Worm (Caenorhabditis elegans) whole organism, mixed stage, embryonic: Measurements from ENCODE around the gene C16C8.16.

ENCODE experiments used
- M03D4.4 ChIP-seq: sonication (generic microtip); optimal IDR thresholded peaks from 2 replicates; lab custom pipeline; 2017; ENCODE audit warnings: mild to moderate bottlenecking, missing genetic modification characterization, missing compliant biosample characterization
- bed-3 ChIP-seq: fragments of 200-800 bp; sonication (Bioruptor generic); optimal IDR thresholded peaks from 3 replicates; lab custom pipeline; 2018; ENCODE audit warnings: mild to moderate bottlenecking, missing genetic modification characterization, moderate library complexity, missing compliant biosample characterization
- blmp-1 ChIP-seq: fragments of 150-350 bp; optimal IDR thresholded peaks from 2 replicates; lab custom pipeline; 2014; ENCODE audit warnings: missing biosample characterization, missing genetic modification characterization
- ceh-39 ChIP-seq: fragments of 150-350 bp; optimal IDR thresholded peaks from 2 replicates; lab custom pipeline; 2014; ENCODE audit warnings: missing biosample characterization, missing genetic modification characterization
- ceh-83 ChIP-seq: fragments of 200-800 bp; sonication (Bioruptor generic); optimal IDR thresholded peaks from 2 replicates; lab custom pipeline; 2018; ENCODE audit warnings: mild to moderate bottlenecking, missing genetic modification characterization, missing compliant biosample characterization
- cnd-1 ChIP-seq: fragments of 200-800 bp; sonication (Bioruptor generic); optimal IDR thresholded peaks from 2 replicates; lab custom pipeline; 2018; ENCODE audit warnings: mild to moderate bottlenecking, missing genetic modification characterization, missing compliant biosample characterization
- drap-1 ChIP-seq: fragments of 200-800 bp; sonication (Bioruptor generic); optimal IDR thresholded peaks from 3 replicates; lab custom pipeline; 2018; ENCODE audit warnings: mild to moderate bottlenecking, missing genetic modification characterization, missing compliant biosample characterization
- elt-1 ChIP-seq: sonication (generic microtip); optimal IDR thresholded peaks from 2 replicates; lab custom pipeline; 2017; ENCODE audit warnings: missing genetic modification characterization, mild to moderate bottlenecking, missing compliant biosample characterization, antibody characterized with exemption, moderate library complexity, borderline replicate concordance; ENCODE audit not compliant: insufficient read depth
- elt-3 ChIP-seq: fragments of 150-350 bp; optimal IDR thresholded peaks from 2 replicates; lab custom pipeline; 2014; ENCODE audit warnings: missing biosample characterization, missing genetic modification characterization
- flh-1 ChIP-seq: fragments of 200-800 bp; sonication (Bioruptor generic); optimal IDR thresholded peaks from 2 replicates; lab custom pipeline; 2018; ENCODE audit warnings: mild to moderate bottlenecking, missing genetic modification characterization, moderate library complexity, missing compliant biosample characterization
- ham-2 ChIP-seq: fragments of 200-800 bp; sonication (Bioruptor generic); optimal IDR thresholded peaks from 2 replicates; lab custom pipeline; 2018; ENCODE audit warnings: mild to moderate bottlenecking, missing genetic modification characterization, missing compliant biosample characterization
- hlh-1 ChIP-seq: fragments of 150-350 bp; optimal IDR thresholded peaks from 2 replicates; lab custom pipeline; 2014; ENCODE audit warnings: missing biosample characterization, missing genetic modification reagents, missing genetic modification characterization
- lin-13 ChIP-seq: fragments of 150-350 bp; optimal IDR thresholded peaks from 2 replicates; lab custom pipeline; 2014; ENCODE audit warnings: missing biosample characterization, missing genetic modification characterization
- lin-32 ChIP-seq: fragments of 200-800 bp; sonication (Bioruptor generic); optimal IDR thresholded peaks from 2 replicates; lab custom pipeline; 2018; ENCODE audit warnings: mild to moderate bottlenecking, missing genetic modification characterization, missing compliant biosample characterization
- lsy-2 ChIP-seq: fragments of 150-350 bp; optimal IDR thresholded peaks from 2 replicates; lab custom pipeline; 2014; ENCODE audit warnings: missing biosample characterization, missing genetic modification characterization
- mab-5 ChIP-seq: fragments of 150-350 bp; optimal IDR thresholded peaks from 2 replicates; lab custom pipeline; 2014; ENCODE audit warnings: missing biosample characterization, missing genetic modification characterization
- mep-1 ChIP-seq: fragments of 150-350 bp; optimal IDR thresholded peaks from 2 replicates; lab custom pipeline; 2017; ENCODE audit warnings: missing biosample characterization, missing genetic modification reagents, missing genetic modification characterization, inconsistent platforms
- mls-2 ChIP-seq: sonication (generic microtip); optimal IDR thresholded peaks from 2 replicates; lab custom pipeline; 2016; ENCODE audit warnings: mild to moderate bottlenecking, missing genetic modification characterization, moderate library complexity, missing compliant biosample characterization
- nhr-12 ChIP-seq: fragments of 150-350 bp; optimal IDR thresholded peaks from 2 replicates; lab custom pipeline; 2014; ENCODE audit warnings: missing biosample characterization, missing genetic modification characterization
- nhr-237 ChIP-seq: fragments of 150-350 bp; optimal IDR thresholded peaks from 2 replicates; lab custom pipeline; 2014; ENCODE audit warnings: missing biosample characterization, missing genetic modification characterization
- nhr-76 ChIP-seq: sonication (generic microtip); optimal IDR thresholded peaks from 2 replicates; lab custom pipeline; 2017; ENCODE audit warnings: missing biosample characterization, missing genetic modification characterization
- pha-4 ChIP-seq: fragments of 150-350 bp; optimal IDR thresholded peaks from 2 replicates; lab custom pipeline; 2018; ENCODE audit warnings: missing biosample characterization, missing genetic modification reagents, missing genetic modification characterization
- sem-2 ChIP-seq: fragments of 200-800 bp; sonication (Bioruptor generic); optimal IDR thresholded peaks from 2 replicates; lab custom pipeline; 2018; ENCODE audit warnings: mild to moderate bottlenecking, missing genetic modification characterization, missing compliant biosample characterization
- snpc-4 ChIP-seq: fragments of 150-350 bp; optimal IDR thresholded peaks from 2 replicates; lab custom pipeline; 2014; ENCODE audit warnings: missing biosample characterization, missing genetic modification characterization
- sptf-1 ChIP-seq: sonication (generic microtip); optimal IDR thresholded peaks from 2 replicates; lab custom pipeline; 2017; ENCODE audit warnings: mild to moderate bottlenecking, missing genetic modification characterization, moderate library complexity, missing compliant biosample characterization
- tbx-8 ChIP-seq: fragments of 200-800 bp; sonication (Bioruptor generic); optimal IDR thresholded peaks from 2 replicates; lab custom pipeline; 2018; ENCODE audit warnings: mild to moderate bottlenecking, missing genetic modification characterization, moderate library complexity, missing compliant biosample characterization
- unc-120 ChIP-seq: sonication (generic microtip); optimal IDR thresholded peaks from 2 replicates; lab custom pipeline; 2017; ENCODE audit warnings: missing genetic modification characterization, missing compliant biosample characterization; ENCODE audit not compliant: poor library complexity, severe bottlenecking
- unc-39 ChIP-seq: fragments of 150-350 bp; optimal IDR thresholded peaks from 2 replicates; lab custom pipeline; 2014; ENCODE audit warnings: missing biosample characterization, missing genetic modification characterization
- unc-62 ChIP-seq: fragments of 150-350 bp; optimal IDR thresholded peaks from 2 replicates; lab custom pipeline; 2014; ENCODE audit warnings: missing biosample characterization, missing genetic modification reagents, missing genetic modification characterization
- zip-8 ChIP-seq: fragments of 150-350 bp; optimal IDR thresholded peaks from 2 replicates; lab custom pipeline; 2014; ENCODE audit warnings: missing biosample characterization, missing genetic modification characterization
- ztf-11 ChIP-seq: fragments of 150-350 bp; optimal IDR thresholded peaks from 2 replicates; lab custom pipeline; 2014; ENCODE audit warnings: missing biosample characterization, missing genetic modification characterization

The C16C8.16 gene

DNA sequence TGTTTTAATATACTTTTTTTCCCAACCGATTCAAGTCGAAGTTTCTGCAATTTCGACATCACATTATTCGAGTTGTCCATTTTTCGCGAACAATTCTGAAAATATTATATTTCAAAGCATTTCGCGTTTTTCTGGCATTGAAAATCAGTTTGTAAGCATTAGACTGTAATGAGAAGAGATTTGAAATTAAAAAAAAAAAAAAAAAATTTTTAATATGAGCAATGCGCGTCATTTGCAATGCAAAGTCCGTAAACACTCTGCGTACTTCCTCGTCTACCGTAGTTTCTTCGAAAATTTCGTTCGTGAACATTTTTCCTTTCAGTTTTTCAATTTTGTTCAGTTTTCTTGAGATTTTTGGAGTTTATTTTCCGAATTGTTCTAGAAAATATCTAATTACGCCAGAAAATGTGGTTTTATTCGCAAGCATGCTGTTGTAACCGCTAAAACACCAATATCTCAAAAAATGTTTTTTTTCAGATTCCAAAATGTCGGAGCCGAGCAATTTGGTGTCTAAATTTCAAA lies at the start of gene C16C8.16, which contains the start of gene C16C8.5:
C16C8.16 (plus strand) TSS at position 472 of the 522 bp plus-strand sequence.
C16C8.5 (minus strand) TSS at position 101 of the 522 bp plus-strand sequence.
- TF ChIP-seq unc-62: no peak
- TF ChIP-seq nhr-76 (tag; lab: Kevin White, UChicago): no peak
- TF ChIP-seq nhr-237 (tag; lab: Kevin White, UChicago): no peak
- no peak for TF ChIP-seq ztf-11 (tag; lab: Kevin White, UChicago)
- no peak for TF ChIP-seq lin-13 (tag; lab: Kevin White, UChicago)
- no peak for TF ChIP-seq pha-4
- no peak for TF ChIP-seq mab-5 (tag; lab: Kevin White, UChicago)
- no peak for TF ChIP-seq nhr-12 (tag; lab: Kevin White, UChicago)
- TF ChIP-seq flh-1: no peak
- no peak for TF ChIP-seq elt-1 (tag; lab: Kevin White, UChicago)
- TF ChIP-seq unc-39 (tag; lab: Kevin White, UChicago): no peak
- no peak for TF ChIP-seq ceh-39 (tag; lab: Kevin White, UChicago)
- TF ChIP-seq zip-8 (tag; lab: Kevin White, UChicago): no peak
- TF ChIP-seq bed-3: no peak
- no peak for TF ChIP-seq sem-2 (GFP tag; lab: Kevin White, UChicago)

DNA sequence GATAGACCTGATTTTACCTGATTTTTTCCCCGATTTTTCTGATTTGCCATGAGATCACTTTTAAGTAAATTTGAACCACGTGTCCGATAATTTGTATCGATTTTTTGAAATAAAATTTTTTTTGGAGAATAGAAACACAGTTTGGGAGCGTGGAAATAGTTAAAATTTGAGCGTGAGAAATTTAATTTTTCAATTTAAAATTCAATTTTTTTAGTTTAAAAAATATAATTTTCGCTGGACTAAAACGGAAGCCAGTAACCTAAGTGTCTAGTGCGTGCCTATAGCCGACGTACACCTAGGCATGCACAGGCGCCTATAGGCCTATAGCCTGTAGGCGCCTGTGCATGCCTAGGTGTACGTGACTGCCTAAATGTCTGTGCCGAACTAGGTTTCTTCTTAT lies 46.3 kb upstream of the C16C8.16 start, which contains the start of gene nep-9:
nep-9 (minus strand) TSS at position 101 of the 400 bp plus-strand sequence.
- no peak for TF ChIP-seq ceh-39 (tag; lab: Kevin White, UChicago)
- TF ChIP-seq sptf-1 (tag; lab: Kevin White, UChicago): no peak
- TF ChIP-seq lsy-2: no peak
- no peak for TF ChIP-seq flh-1
- TF ChIP-seq pha-4: no peak
- no peak for TF ChIP-seq ceh-83 (GFP tag; lab: Kevin White, UChicago)
- no peak for TF ChIP-seq mep-1 (tag; lab: Kevin White, UChicago)
- TF ChIP-seq ham-2 (GFP tag; lab: Kevin White, UChicago): no peak
- TF ChIP-seq lin-32 (GFP tag; lab: Kevin White, UChicago): no peak
- no peak for TF ChIP-seq bed-3
- no peak for TF ChIP-seq unc-39 (tag; lab: Kevin White, UChicago)
- no peak for TF ChIP-seq M03D4.4 (tag; lab: Kevin White, UChicago)

- TF ChIP-seq cnd-1 (no peak), nhr-76 (tag; lab: Kevin White, UChicago) (no peak), unc-120 (tag; lab: Kevin White, UChicago) (no peak), snpc-4 (tag; lab: Kevin White, UChicago) (no peak), sptf-1 (tag; lab: Kevin White, UChicago) (no peak), mep-1 (tag; lab: Kevin White, UChicago) (no peak), zip-8 (tag; lab: Kevin White, UChicago) (no peak)
These were observed 42.7 kb upstream of the C16C8.16 start, which contains the start of gene nep-10 for ce11 chrII:3402854-3403253. Gene nep-10 (minus strand): TSS chrII:3402954.

ce11 chrII:3403535-3403934 lies 42.0 kb upstream of the C16C8.16 start, which contains the start of gene nep-8:
Gene nep-8 (plus strand): TSS chrII:3403835.
- TF ChIP-seq tbx-8 (GFP tag; lab: Kevin White, UChicago): no peak
- TF ChIP-seq nhr-12 (tag; lab: Kevin White, UChicago): no peak
- TF ChIP-seq unc-62: no peak
- no peak for TF ChIP-seq nhr-76 (tag; lab: Kevin White, UChicago)

- TF ChIP-seq nhr-76 (tag; lab: Kevin White, UChicago) (no peak), lin-32 (GFP tag; lab: Kevin White, UChicago) (no peak), sptf-1 (tag; lab: Kevin White, UChicago) (no peak), lsy-2 (no peak), mep-1 (tag; lab: Kevin White, UChicago) (no peak), ceh-83 (GFP tag; lab: Kevin White, UChicago) (no peak), unc-62 (no peak), cnd-1 (no peak), tbx-8 (GFP tag; lab: Kevin White, UChicago) (no peak), hlh-1 (tag; lab: Kevin White, UChicago) (no peak), mls-2 (no peak), snpc-4 (tag; lab: Kevin White, UChicago) (no peak), elt-1 (tag; lab: Kevin White, UChicago) (no peak), elt-3 (tag; lab: Kevin White, UChicago) (no peak), ham-2 (GFP tag; lab: Kevin White, UChicago) (no peak), drap-1 (GFP tag; lab: Kevin White, UChicago) (no peak), blmp-1 (tag; lab: Kevin White, UChicago) (no peak)
These were observed 31.1 kb upstream of the C16C8.16 start, which contains the start of the genes F18A12.7 and F18A12.2 for ce11 chrII:3414383-3414910. Gene F18A12.7 (minus strand): TSS chrII:3414483. Gene F18A12.2 (plus strand): TSS chrII:3414860.
